Worm (Caenorhabditis elegans): ENCODE data around the gene plx-1.
A peak's percentile ranks its signal among the peaks of the same experiment; 100 is the strongest.

The plx-1 gene

ce11 chrIV:972401-972800, 13.1 kb downstream of the plx-1 start:
- TF ChIP-seq hmg-4 (GFP tag; optimal IDR thresholded peaks at IDR 0.05), result no peak
- no peak for TF ChIP-seq aly-1 (tag; optimal IDR thresholded peaks at IDR 0.05)
- no peak for TF ChIP-seq ceh-36 (tag; optimal IDR thresholded peaks at IDR 0.05)
- no peak for TF ChIP-seq sea-1 (GFP tag; conservative IDR thresholded peaks at IDR 0.05)
- TF ChIP-seq ceh-13 (GFP tag; optimal IDR thresholded peaks at IDR 0.05), result no peak
- no peak for TF ChIP-seq tbx-37 (GFP tag; conservative IDR thresholded peaks at IDR 0.05)
- TF ChIP-seq tra-4 (tag; optimal IDR thresholded peaks at IDR 0.05), result no peak
- TF ChIP-seq pes-1 (GFP tag; IDR thresholded peaks at IDR 0.05), result no peak
- TF ChIP-seq flt-1 (GFP tag; IDR thresholded peaks at IDR 0.05), result no peak
- TF ChIP-seq ama-1 (optimal IDR thresholded peaks at IDR 0.05), result no peak
- TF ChIP-seq scrt-1 (GFP tag; IDR thresholded peaks at IDR 0.05), result no peak
- TF ChIP-seq ets-7 (tag; optimal IDR thresholded peaks at IDR 0.05), result no peak

- TF ChIP-seq ceh-13 (GFP tag; optimal IDR thresholded peaks at IDR 0.05) (no peak), scrt-1 (GFP tag; IDR thresholded peaks at IDR 0.05) (no peak), hnd-1 (tag; optimal IDR thresholded peaks at IDR 0.05) (no peak), hmbx-1 (tag; optimal IDR thresholded peaks at IDR 0.05) (no peak), ama-1 (optimal IDR thresholded peaks at IDR 0.05) (no peak), sea-1 (GFP tag; conservative IDR thresholded peaks at IDR 0.05) (no peak), flt-1 (GFP tag; IDR thresholded peaks at IDR 0.05) (no peak), tbx-11 (GFP tag; IDR thresholded peaks at IDR 0.05) (no peak), tbx-37 (GFP tag; conservative IDR thresholded peaks at IDR 0.05) (no peak), aly-1 (tag; optimal IDR thresholded peaks at IDR 0.05) (no peak), pes-1 (GFP tag; IDR thresholded peaks at IDR 0.05) (no peak), tra-4 (tag; optimal IDR thresholded peaks at IDR 0.05) (no peak), hmg-4 (GFP tag; optimal IDR thresholded peaks at IDR 0.05) (no peak), B0310.2 (tag; optimal IDR thresholded peaks at IDR 0.05) (no peak), F13C5.2 (tag; optimal IDR thresholded peaks at IDR 0.05) (no peak), ceh-36 (tag; optimal IDR thresholded peaks at IDR 0.05) (no peak), ets-7 (tag; optimal IDR thresholded peaks at IDR 0.05) (no peak)
These were observed 13.6 kb downstream of the plx-1 start for ce11 chrIV:972811-973428.

ce11 chrIV:976372-976771, 17.1 kb downstream of the plx-1 start:
- TF ChIP-seq F13C5.2 (tag; optimal IDR thresholded peaks at IDR 0.05) (no peak), aly-1 (tag; optimal IDR thresholded peaks at IDR 0.05) (no peak), sea-1 (GFP tag; conservative IDR thresholded peaks at IDR 0.05) (no peak), tra-4 (tag; optimal IDR thresholded peaks at IDR 0.05) (no peak), hnd-1 (tag; optimal IDR thresholded peaks at IDR 0.05) (no peak), scrt-1 (GFP tag; IDR thresholded peaks at IDR 0.05) (no peak), ama-1 (optimal IDR thresholded peaks at IDR 0.05) (no peak), hmg-4 (GFP tag; optimal IDR thresholded peaks at IDR 0.05) (no peak), B0310.2 (tag; optimal IDR thresholded peaks at IDR 0.05) (no peak), ceh-36 (tag; optimal IDR thresholded peaks at IDR 0.05) (no peak)

- TF ChIP-seq tbx-11 (GFP tag; IDR thresholded peaks at IDR 0.05) (no peak), ceh-36 (tag; optimal IDR thresholded peaks at IDR 0.05) (no peak), ceh-13 (GFP tag; optimal IDR thresholded peaks at IDR 0.05) (no peak), tbx-37 (GFP tag; conservative IDR thresholded peaks at IDR 0.05) (no peak)
These were observed 24.2 kb downstream of the plx-1 start for ce11 chrIV:983558-983957.

ce11 chrIV:990352-990751, 31.0 kb downstream of the plx-1 start, which contains the start of gene egrh-2:
egrh-2 (minus strand) TSS chrIV:990452.
- TF ChIP-seq ceh-13 (GFP tag; optimal IDR thresholded peaks at IDR 0.05), result no peak
- no peak for TF ChIP-seq ama-1 (optimal IDR thresholded peaks at IDR 0.05)
- no peak for TF ChIP-seq scrt-1 (GFP tag; IDR thresholded peaks at IDR 0.05)
- TF ChIP-seq tbx-37 (GFP tag; conservative IDR thresholded peaks at IDR 0.05), result no peak
- no peak for TF ChIP-seq F13C5.2 (tag; optimal IDR thresholded peaks at IDR 0.05)
- TF ChIP-seq aly-1 (tag; optimal IDR thresholded peaks at IDR 0.05), result no peak
- no peak for TF ChIP-seq flt-1 (GFP tag; IDR thresholded peaks at IDR 0.05)
- no peak for TF ChIP-seq hmg-4 (GFP tag; optimal IDR thresholded peaks at IDR 0.05)
- TF ChIP-seq hmbx-1 (tag; optimal IDR thresholded peaks at IDR 0.05), result no peak
- no peak for TF ChIP-seq sea-1 (GFP tag; conservative IDR thresholded peaks at IDR 0.05)
- no peak for TF ChIP-seq pes-1 (GFP tag; IDR thresholded peaks at IDR 0.05)
- TF ChIP-seq ceh-36 (tag; optimal IDR thresholded peaks at IDR 0.05), result no peak

- 0 out of 2 replicates have a peak, but pooled peaks have one; percentile 44 for TF ChIP-seq scrt-1 (GFP tag; IDR thresholded peaks at IDR 0.05)
- TF ChIP-seq aly-1 (tag; optimal IDR thresholded peaks at IDR 0.05), result no peak
- TF ChIP-seq hmbx-1 (tag; optimal IDR thresholded peaks at IDR 0.05), result no peak
- TF ChIP-seq ceh-36 (tag; optimal IDR thresholded peaks at IDR 0.05), result peak; percentile 17
- TF ChIP-seq sea-1 (GFP tag; conservative IDR thresholded peaks at IDR 0.05), result 0 out of 2 replicates have a peak, but pooled peaks have one; percentile 36
- TF ChIP-seq F13C5.2 (tag; optimal IDR thresholded peaks at IDR 0.05), result no peak
- no peak for TF ChIP-seq flt-1 (GFP tag; IDR thresholded peaks at IDR 0.05)
- no peak for TF ChIP-seq pes-1 (GFP tag; IDR thresholded peaks at IDR 0.05)
- TF ChIP-seq ama-1 (optimal IDR thresholded peaks at IDR 0.05), result peak; percentile 84
- no peak for TF ChIP-seq hnd-1 (tag; optimal IDR thresholded peaks at IDR 0.05)
- TF ChIP-seq hmg-4 (GFP tag; optimal IDR thresholded peaks at IDR 0.05), result peak; percentile 45
These were observed 31.9 kb downstream of the plx-1 start for ce11 chrIV:991181-991642.

- TF ChIP-seq pes-1 (GFP tag; IDR thresholded peaks at IDR 0.05) (no peak), ama-1 (optimal IDR thresholded peaks at IDR 0.05) (no peak), tbx-11 (GFP tag; IDR thresholded peaks at IDR 0.05) (no peak), hmg-4 (GFP tag; optimal IDR thresholded peaks at IDR 0.05) (no peak), tra-4 (tag; optimal IDR thresholded peaks at IDR 0.05) (no peak), ceh-13 (GFP tag; optimal IDR thresholded peaks at IDR 0.05) (no peak), scrt-1 (GFP tag; IDR thresholded peaks at IDR 0.05) (no peak), flt-1 (GFP tag; IDR thresholded peaks at IDR 0.05) (no peak), hmbx-1 (tag; optimal IDR thresholded peaks at IDR 0.05) (no peak), ceh-36 (tag; optimal IDR thresholded peaks at IDR 0.05) (no peak), B0310.2 (tag; optimal IDR thresholded peaks at IDR 0.05) (no peak)
These were observed 32.5 kb downstream of the plx-1 start, which contains the start of gene lep-2 for ce11 chrIV:991647-992400. lep-2 (plus strand) TSS chrIV:992283.
